Fruit fly (Drosophila melanogaster): ENCODE data around the gene RabX4.

dm6 chr3R:24809576-24810279, 18.5 kb downstream of the RabX4 start:
- TF ChIP-seq Sox15 (GFP tag; optimal IDR thresholded peaks at IDR 0.05) = no peak
- no peak for TF ChIP-seq cyc (GFP tag; optimal IDR thresholded peaks at IDR 0.05)
- TF ChIP-seq Eip75B (GFP tag; optimal IDR thresholded peaks at IDR 0.05) = no peak
- TF ChIP-seq CG6854 (GFP tag; optimal IDR thresholded peaks at IDR 0.05) = no peak
- no peak for TF ChIP-seq CG3919 (GFP tag; optimal IDR thresholded peaks at IDR 0.05)
- TF ChIP-seq Blimp-1 (GFP tag; optimal IDR thresholded peaks at IDR 0.05) = no peak
- no peak for TF ChIP-seq CG8632 (GFP tag; optimal IDR thresholded peaks at IDR 0.05)
- no peak for TF ChIP-seq CG7368 (GFP tag; optimal IDR thresholded peaks at IDR 0.05)
- no peak for TF ChIP-seq CG15336 (GFP tag; IDR thresholded peaks at IDR 0.05)
- TF ChIP-seq Sox102F (GFP tag; optimal IDR thresholded peaks at IDR 0.05) = no peak

Data from whole organism, prepupa.